Fruit fly (Drosophila melanogaster): Measurements from ENCODE around the gene CG13063.

- TF ChIP-seq Hr96 (GFP tag; optimal IDR thresholded peaks at IDR 0.05) (no peak), CG7101 (tag; optimal IDR thresholded peaks at IDR 0.05) (no peak), Mnt (GFP tag; optimal IDR thresholded peaks at IDR 0.05) (no peak), kay (GFP tag; ENCODE audit: borderline replicate concordance) (no peak), bab1 (GFP tag; optimal IDR thresholded peaks at IDR 0.05) (no peak), cnc (optimal IDR thresholded peaks at IDR 0.05) (no peak), pad (GFP tag; optimal IDR thresholded peaks at IDR 0.05) (no peak), CG7045 (GFP tag; optimal IDR thresholded peaks at IDR 0.05) (no peak), Clk (GFP tag; optimal IDR thresholded peaks at IDR 0.05) (no peak), tj (GFP tag; optimal IDR thresholded peaks at IDR 0.05) (no peak), CG33017 (tag; optimal IDR thresholded peaks at IDR 0.05) (no peak), cic (GFP tag; optimal IDR thresholded peaks at IDR 0.05) (no peak), ovo (GFP tag; optimal IDR thresholded peaks at IDR 0.05) (no peak)
Observed at dm6 chr3L:16270802-16271332, 35.5 kb upstream of the CG13063 start, which contains the start of the genes CG34248 and CG13067.
